Fruit fly (Drosophila melanogaster): Measurements from ENCODE around the gene CG45072.
A peak's percentile ranks its signal among the peaks of the same experiment; 100 is the strongest.

The CG45072 gene

dm6 chr3R:30164162-30164561 lies 41.1 kb upstream of the CG45072 start (continued):
- TF ChIP-seq CG10631 (GFP tag; optimal IDR thresholded peaks at IDR 0.05) = peak; percentile 43
- peak; percentile 57 for TF ChIP-seq pdm3 (GFP tag; optimal IDR thresholded peaks at IDR 0.05)
- TF ChIP-seq spab (GFP tag; optimal IDR thresholded peaks at IDR 0.05) = no peak
- no peak for TF ChIP-seq CG31627 (GFP tag; optimal IDR thresholded peaks at IDR 0.05)
- peak; percentile 89 for TF ChIP-seq CG15336 (GFP tag; IDR thresholded peaks at IDR 0.05)
- peak; percentile 13 for TF ChIP-seq esn (GFP tag; optimal IDR thresholded peaks at IDR 0.05)
- peak; percentile 13 for TF ChIP-seq CG11762 (GFP tag; optimal IDR thresholded peaks at IDR 0.05; ENCODE audit: insufficient read depth)
- no peak for TF ChIP-seq dsx (GFP tag; optimal IDR thresholded peaks at IDR 0.05; ENCODE audit: poor library complexity, severe bottlenecking)
- TF ChIP-seq fd85E (GFP tag; optimal IDR thresholded peaks at IDR 0.05) = no peak
- TF ChIP-seq lz (GFP tag; optimal IDR thresholded peaks at IDR 0.05) = peak; percentile 29
- TF ChIP-seq vri (GFP tag; optimal IDR thresholded peaks at IDR 0.05) = no peak
- TF ChIP-seq CG6854 (GFP tag; optimal IDR thresholded peaks at IDR 0.05) = peak; percentile 56
- no peak for TF ChIP-seq CG16779 (tag; optimal IDR thresholded peaks at IDR 0.05)
- no peak for TF ChIP-seq Eip93F (GFP tag; optimal IDR thresholded peaks at IDR 0.05)
- no peak for TF ChIP-seq Ets21C (GFP tag; optimal IDR thresholded peaks at IDR 0.05)
- TF ChIP-seq Blimp-1 (GFP tag; optimal IDR thresholded peaks at IDR 0.05) = peak; percentile 95
- peak; percentile 71 for TF ChIP-seq CG4318 (GFP tag; optimal IDR thresholded peaks at IDR 0.05)
- peak; percentile 72 for TF ChIP-seq CG6276 (GFP tag; optimal IDR thresholded peaks at IDR 0.05)
- peak; percentile 58 for TF ChIP-seq OdsH (GFP tag; optimal IDR thresholded peaks at IDR 0.05)
- peak; percentile 24 for TF ChIP-seq topi (GFP tag; optimal IDR thresholded peaks at IDR 0.05)
- TF ChIP-seq Sox102F (GFP tag; optimal IDR thresholded peaks at IDR 0.05) = no peak
- TF ChIP-seq CG34406 (GFP tag; optimal IDR thresholded peaks at IDR 0.05) = peak; percentile 20

- no peak for TF ChIP-seq Met (GFP tag; optimal IDR thresholded peaks at IDR 0.05)
- no peak for TF ChIP-seq net (GFP tag; optimal IDR thresholded peaks at IDR 0.05)
- peak; percentile 18 for TF ChIP-seq CG4318 (GFP tag; optimal IDR thresholded peaks at IDR 0.05)
- peak; percentile 74 for TF ChIP-seq CG32006 (GFP tag; optimal IDR thresholded peaks at IDR 0.05)
- no peak for TF ChIP-seq fd59A (GFP tag; optimal IDR thresholded peaks at IDR 0.05)
- TF ChIP-seq Eip78C (GFP tag) = peak; percentile 85
- no peak for TF ChIP-seq salr (GFP tag; optimal IDR thresholded peaks at IDR 0.05)
- no peak for TF ChIP-seq Ets96B (tag; optimal IDR thresholded peaks at IDR 0.05)
- no peak for TF ChIP-seq Sox15 (GFP tag; optimal IDR thresholded peaks at IDR 0.05)
- no peak for TF ChIP-seq Gug (GFP tag; IDR thresholded peaks at IDR 0.05)
- TF ChIP-seq ss (GFP tag; optimal IDR thresholded peaks at IDR 0.05) = no peak
- peak; percentile 70 for TF ChIP-seq Hr4 (GFP tag; optimal IDR thresholded peaks at IDR 0.05)
- no peak for TF ChIP-seq CG10669 (GFP tag; optimal IDR thresholded peaks at IDR 0.05)
- no peak for TF ChIP-seq CG9139 (GFP tag; optimal IDR thresholded peaks at IDR 0.05)
- TF ChIP-seq Eip93F (GFP tag; optimal IDR thresholded peaks at IDR 0.05) = no peak
- TF ChIP-seq CG6163 (GFP tag; IDR thresholded peaks at IDR 0.05) = peak; percentile 26; the same call in 1 of the 3 replicates
- no peak for TF ChIP-seq CG11294 (GFP tag; IDR thresholded peaks at IDR 0.05)
- TF ChIP-seq esn (GFP tag; optimal IDR thresholded peaks at IDR 0.05) = no peak
- TF ChIP-seq Lpt (GFP tag; optimal IDR thresholded peaks at IDR 0.05) = no peak
- no peak for TF ChIP-seq Hr38 (GFP tag; optimal IDR thresholded peaks at IDR 0.05)
- TF ChIP-seq CG3919 (GFP tag; optimal IDR thresholded peaks at IDR 0.05) = no peak
- TF ChIP-seq spab (GFP tag; optimal IDR thresholded peaks at IDR 0.05) = no peak
- no peak for TF ChIP-seq achi (GFP tag; optimal IDR thresholded peaks at IDR 0.05)
- peak; percentile 34 for TF ChIP-seq CG6276 (GFP tag; optimal IDR thresholded peaks at IDR 0.05)
- no peak for TF ChIP-seq cyc (GFP tag; optimal IDR thresholded peaks at IDR 0.05)
- TF ChIP-seq CG15336 (GFP tag; IDR thresholded peaks at IDR 0.05) = peak; percentile 65
- no peak for TF ChIP-seq CG7368 (GFP tag; optimal IDR thresholded peaks at IDR 0.05)
- TF ChIP-seq CG11762 (GFP tag; optimal IDR thresholded peaks at IDR 0.05; ENCODE audit: insufficient read depth) = no peak
- peak; percentile 52; the same call in 1 of the 3 replicates for TF ChIP-seq eg (GFP tag; IDR thresholded peaks at IDR 0.05)
- no peak for TF ChIP-seq CG10631 (GFP tag; optimal IDR thresholded peaks at IDR 0.05)
- TF ChIP-seq vri (GFP tag; optimal IDR thresholded peaks at IDR 0.05) = no peak
- no peak for TF ChIP-seq CG31627 (GFP tag; optimal IDR thresholded peaks at IDR 0.05)
- TF ChIP-seq lz (GFP tag; optimal IDR thresholded peaks at IDR 0.05) = no peak
- TF ChIP-seq topi (GFP tag; optimal IDR thresholded peaks at IDR 0.05) = no peak
- no peak for TF ChIP-seq Hr39 (GFP tag; optimal IDR thresholded peaks at IDR 0.05)
- TF ChIP-seq pdm3 (GFP tag; optimal IDR thresholded peaks at IDR 0.05) = no peak
- no peak for TF ChIP-seq Ets21C (GFP tag; optimal IDR thresholded peaks at IDR 0.05)
- no peak for TF ChIP-seq svp (GFP tag)
- peak; percentile 58; the same call in 2 of the 3 replicates for TF ChIP-seq CG8119 (GFP tag; IDR thresholded peaks at IDR 0.05)
- no peak for TF ChIP-seq fkh (GFP tag; optimal IDR thresholded peaks at IDR 0.05)
Measured at dm6 chr3R:30163228-30163627, 40.2 kb upstream of the CG45072 start.

Measured in whole organism, prepupa.